Worm (Caenorhabditis elegans): ENCODE results near the gene cfim-2.
A peak's percentile ranks its signal among the peaks of the same experiment; 100 is the strongest.

cfim-2 gene

DNA sequence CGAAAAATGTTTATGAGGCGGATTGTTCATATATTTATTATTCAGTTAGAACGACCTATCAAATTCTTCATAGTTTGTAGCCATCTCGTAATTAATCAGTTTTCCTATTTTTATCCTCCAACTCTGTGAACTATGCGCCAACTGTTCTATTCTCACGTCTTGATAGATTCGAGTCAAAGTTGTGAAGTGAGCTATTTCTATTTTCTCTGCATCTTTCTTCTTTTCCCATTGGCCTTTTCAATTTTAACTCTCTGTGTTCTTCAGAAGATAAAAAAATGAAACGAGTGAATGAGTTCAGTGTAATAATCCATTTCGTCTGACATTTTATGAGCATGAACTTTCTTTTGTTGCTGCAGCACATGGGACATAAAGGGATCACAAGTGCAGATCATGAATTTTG, 51.9 kb downstream of the cfim-2 start (continued):
- no peak for TF ChIP-seq peb-1 (tag; optimal IDR thresholded peaks at IDR 0.05)
- TF ChIP-seq sem-4 (tag; optimal IDR thresholded peaks at IDR 0.05): no peak
- TF ChIP-seq F13H6.1 (tag; optimal IDR thresholded peaks at IDR 0.05): peak; percentile 42
- TF ChIP-seq nhr-12 (tag; optimal IDR thresholded peaks at IDR 0.05): no peak
- no peak for TF ChIP-seq ceh-82 (tag; optimal IDR thresholded peaks at IDR 0.05)
- no peak for TF ChIP-seq nhr-77 (tag; optimal IDR thresholded peaks at IDR 0.05)
- no peak for TF ChIP-seq crh-2 (tag; optimal IDR thresholded peaks at IDR 0.05)
- TF ChIP-seq snpc-4 (tag; optimal IDR thresholded peaks at IDR 0.05): no peak
- TF ChIP-seq unc-39 (tag; optimal IDR thresholded peaks at IDR 0.05): no peak
- TF ChIP-seq mbf-1 (tag; optimal IDR thresholded peaks at IDR 0.05): no peak
- TF ChIP-seq ama-1 (optimal IDR thresholded peaks at IDR 0.05): no peak

DNA sequence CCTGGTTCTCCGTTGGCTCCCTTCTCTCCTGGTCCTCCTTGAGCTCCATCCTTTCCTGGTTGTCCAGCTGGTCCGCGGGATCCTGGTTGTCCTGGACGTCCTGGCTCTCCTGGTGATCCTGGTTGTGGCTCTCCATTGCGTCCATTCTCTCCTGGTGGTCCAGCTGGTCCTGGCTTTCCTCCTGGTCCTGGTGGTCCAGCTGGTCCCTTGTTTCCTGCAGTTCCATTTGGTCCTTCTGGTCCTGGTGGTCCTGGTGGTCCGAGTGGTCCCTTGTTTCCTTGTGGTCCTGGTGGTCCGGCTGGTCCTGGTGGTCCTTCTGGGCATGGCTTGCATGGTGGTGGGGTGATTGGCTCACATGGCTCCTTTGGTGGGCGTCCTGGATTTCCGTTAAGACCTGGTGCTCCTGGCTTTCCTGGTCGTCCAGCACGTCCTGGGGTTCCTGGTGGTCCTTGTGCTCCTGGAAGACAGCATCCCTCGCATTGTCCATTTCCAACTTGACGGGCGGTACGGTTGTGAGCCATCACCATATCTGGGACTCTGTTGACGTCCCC, 53.0 kb downstream of the cfim-2 start:
- TF ChIP-seq nhr-6 (tag; optimal IDR thresholded peaks at IDR 0.05) (no peak), ama-1 (optimal IDR thresholded peaks at IDR 0.05) (no peak), sma-9 (GFP tag; optimal IDR thresholded peaks at IDR 0.05) (no peak), sma-9 (tag; optimal IDR thresholded peaks at IDR 0.05) (no peak), nhr-11 (tag; optimal IDR thresholded peaks at IDR 0.05) (no peak)

DNA sequence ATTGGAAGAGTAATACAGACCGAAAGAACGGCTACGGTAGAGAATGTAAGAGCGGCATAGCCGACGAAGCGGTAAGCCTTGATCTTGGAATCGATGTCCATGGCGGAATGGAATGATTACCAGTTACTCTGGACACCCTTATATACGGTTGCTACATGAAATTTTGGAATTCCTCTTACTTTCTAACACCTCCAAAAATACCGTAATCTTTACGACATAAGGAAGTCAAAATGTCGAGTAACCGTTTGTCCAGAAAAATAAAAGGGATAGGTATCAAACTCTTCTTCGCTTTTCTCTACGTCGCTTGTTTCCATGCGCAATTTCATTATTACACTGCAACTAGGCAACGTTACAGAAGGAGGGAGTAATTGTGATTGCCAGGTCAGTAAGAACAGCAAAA, 53.6 kb downstream of the cfim-2 start, which contains the start of gene col-119:
col-119 (minus strand) TSS at position 101 of the 400 bp plus-strand sequence.
- no peak for TF ChIP-seq unc-55 (GFP tag; optimal IDR thresholded peaks at IDR 0.05)
- no peak for TF ChIP-seq nhr-129 (tag; optimal IDR thresholded peaks at IDR 0.05)
- no peak for TF ChIP-seq lin-11 (tag; optimal IDR thresholded peaks at IDR 0.05)
- no peak for TF ChIP-seq ztf-1 (GFP tag; conservative IDR thresholded peaks at IDR 0.05)
- TF ChIP-seq nhr-237 (tag; optimal IDR thresholded peaks at IDR 0.05): no peak
- TF ChIP-seq elt-1 (tag; optimal IDR thresholded peaks at IDR 0.05): no peak
- TF ChIP-seq nhr-11 (tag; optimal IDR thresholded peaks at IDR 0.05): no peak
- no peak for TF ChIP-seq peb-1 (tag; optimal IDR thresholded peaks at IDR 0.05)
- no peak for TF ChIP-seq F13H6.1 (tag; optimal IDR thresholded peaks at IDR 0.05)
- TF ChIP-seq sem-4 (tag; optimal IDR thresholded peaks at IDR 0.05): no peak
- no peak for TF ChIP-seq snpc-4 (tag; optimal IDR thresholded peaks at IDR 0.05)
- no peak for TF ChIP-seq ZK546.5 (tag; optimal IDR thresholded peaks at IDR 0.05)
- TF ChIP-seq nhr-10 (tag; optimal IDR thresholded peaks at IDR 0.05): no peak

All from whole organism, L2 larva.